Fruit fly (Drosophila melanogaster) whole organism, embryonic: ENCODE data around the gene osp.

ENCODE experiments used
- Adf1 ChIP-seq: fragments of 200-800 bp; sonication (Bioruptor generic); IDR thresholded peaks from 2 replicates; pipeline ENCODE4 v1.3.6; 2022; ENCODE audit warnings: missing biosample characterization, missing genetic modification characterization
- Asciz ChIP-seq: fragments of 200-800 bp; sonication (Bioruptor generic); optimal IDR thresholded peaks from 2 replicates; lab custom pipeline; 2017; ENCODE audit warnings: missing biosample characterization, mild to moderate bottlenecking, missing genetic modification characterization, missing genetic modification reagents
- B-H1 ChIP-seq: fragments of 200-800 bp; sonication (Bioruptor generic); IDR thresholded peaks from 3 replicates; pipeline ENCODE4 v1.3.6; 2022; ENCODE audit warnings: missing biosample characterization, missing genetic modification characterization
- CG10366 ChIP-seq: fragments of 200-800 bp; sonication (Bioruptor generic); IDR thresholded peaks from 2 replicates; pipeline ENCODE4 v1.3.6; 2022; ENCODE audit warnings: missing biosample characterization, missing genetic modification characterization
- CG10565 ChIP-seq: fragments of 200-800 bp; sonication (Bioruptor generic); optimal IDR thresholded peaks from 3 replicates; lab custom pipeline; 2016; ENCODE audit warnings: missing biosample characterization, mild to moderate bottlenecking, missing genetic modification characterization
- CG10959 ChIP-seq: fragments of 200-800 bp; sonication (Bioruptor generic); IDR thresholded peaks from 2 replicates; pipeline ENCODE4 v1.3.6; 2022; ENCODE audit warnings: missing biosample characterization, missing genetic modification characterization
- CG10979 ChIP-seq: fragments of 200-800 bp; sonication (Bioruptor generic); optimal IDR thresholded peaks from 2 replicates; lab custom pipeline; 2018; ENCODE audit warnings: missing biosample characterization, mild to moderate bottlenecking, missing genetic modification characterization, moderate library complexity
- CG12219 ChIP-seq: fragments of 200-800 bp; sonication (Bioruptor generic); optimal IDR thresholded peaks from 3 replicates; lab custom pipeline; 2018; ENCODE audit warnings: missing biosample characterization, mild to moderate bottlenecking, missing genetic modification characterization
- CG12942 ChIP-seq: fragments of 200-800 bp; sonication (Bioruptor generic); optimal IDR thresholded peaks from 3 replicates; lab custom pipeline; 2016; ENCODE audit warnings: missing biosample characterization, missing genetic modification characterization
- CG15011 ChIP-seq: fragments of 200-800 bp; sonication (Bioruptor generic); optimal IDR thresholded peaks from 3 replicates; lab custom pipeline; 2018; ENCODE audit warnings: missing biosample characterization, mild to moderate bottlenecking, missing genetic modification characterization
- CG15073 ChIP-seq: fragments of 200-800 bp; sonication (Bioruptor generic); optimal IDR thresholded peaks from 2 replicates; lab custom pipeline; 2016; ENCODE audit warnings: missing biosample characterization, missing genetic modification characterization
- CG1529 ChIP-seq: fragments of 200-800 bp; sonication (Bioruptor generic); optimal IDR thresholded peaks from 3 replicates; lab custom pipeline; 2018; ENCODE audit warnings: missing biosample characterization, missing genetic modification characterization
- CG2116 ChIP-seq: fragments of 200-800 bp; sonication (Bioruptor generic); optimal IDR thresholded peaks from 3 replicates; lab custom pipeline; 2018; ENCODE audit warnings: missing biosample characterization, mild to moderate bottlenecking, missing genetic modification characterization
- CG2889 ChIP-seq: fragments of 200-800 bp; sonication (Bioruptor generic); IDR thresholded peaks from 3 replicates; pipeline ENCODE4 v1.3.6; 2022; ENCODE audit warnings: missing biosample characterization, missing genetic modification characterization
- CG30431 ChIP-seq: fragments of 200-800 bp; sonication (Bioruptor generic); optimal IDR thresholded peaks from 2 replicates; lab custom pipeline; 2017; ENCODE audit warnings: missing biosample characterization, missing genetic modification characterization
- CG31365 ChIP-seq: fragments of 200-800 bp; sonication (Bioruptor generic); optimal IDR thresholded peaks from 2 replicates; lab custom pipeline; 2018; ENCODE audit warnings: missing biosample characterization, mild to moderate bottlenecking, missing genetic modification characterization
- CG31441 ChIP-seq: fragments of 200-800 bp; sonication (Bioruptor generic); IDR thresholded peaks from 2 replicates; pipeline ENCODE4 v1.3.6; 2022; ENCODE audit warnings: missing biosample characterization, missing genetic modification characterization
- CG4730 ChIP-seq: fragments of 200-800 bp; sonication (Bioruptor generic); IDR thresholded peaks from 2 replicates; pipeline ENCODE4 v1.3.6; 2022; ENCODE audit warnings: missing biosample characterization, missing genetic modification characterization
- CG6765 ChIP-seq: fragments of 200-800 bp; sonication (Bioruptor generic); optimal IDR thresholded peaks from 3 replicates; lab custom pipeline; 2017; ENCODE audit warnings: missing biosample characterization, mild to moderate bottlenecking, missing genetic modification characterization
- CG7556 ChIP-seq: fragments of 200-800 bp; sonication (Bioruptor generic); optimal IDR thresholded peaks from 2 replicates; lab custom pipeline; 2017; ENCODE audit warnings: missing biosample characterization, mild to moderate bottlenecking, missing genetic modification characterization
- CG8281 ChIP-seq: fragments of 200-800 bp; sonication (Bioruptor generic); optimal IDR thresholded peaks from 2 replicates; lab custom pipeline; 2018; ENCODE audit warnings: missing biosample characterization, mild to moderate bottlenecking, missing genetic modification characterization, moderate library complexity
- CG8924 ChIP-seq: fragments of 200-800 bp; optimal IDR thresholded peaks from 3 replicates; lab custom pipeline; 2019; ENCODE audit warnings: missing biosample characterization, mild to moderate bottlenecking, missing genetic modification characterization, moderate library complexity
- CkIIα-i1 ChIP-seq: fragments of 200-800 bp; sonication (Bioruptor generic); IDR thresholded peaks from 2 replicates; pipeline ENCODE4 v1.3.6; 2022; ENCODE audit warnings: missing biosample characterization, missing genetic modification characterization
- D ChIP-seq, 2 experiments: fragments of 200-800 bp in 1 of 2; fragments of >200 bp in 1 of 2; sonication (Bioruptor generic) in 1 of 2; optimal IDR thresholded peaks; 2 replicates in 1 of 2; 3 replicates in 1 of 2; lab custom pipeline; 2017; ENCODE audit warnings: mild to moderate bottlenecking in 1 of 2, missing biosample characterization in 1 of 2, missing genetic modification characterization in 1 of 2, missing genetic modification reagents in 1 of 2
- Dip3 ChIP-seq: fragments of 200-800 bp; sonication (Bioruptor generic); optimal IDR thresholded peaks from 3 replicates; lab custom pipeline; 2016; ENCODE audit warnings: missing biosample characterization, missing genetic modification characterization
- Elba2 ChIP-seq: fragments of 200-800 bp; sonication (Bioruptor generic); optimal IDR thresholded peaks from 3 replicates; lab custom pipeline; 2016; ENCODE audit warnings: missing biosample characterization, missing genetic modification characterization
- HLH54F ChIP-seq: fragments of 200-800 bp; sonication (Bioruptor generic); optimal IDR thresholded peaks from 3 replicates; lab custom pipeline; 2016; ENCODE audit warnings: missing biosample characterization, missing genetic modification characterization
- HLHmδ ChIP-seq: fragments of 200-800 bp; sonication (Bioruptor generic); optimal IDR thresholded peaks from 2 replicates; lab custom pipeline; 2018; ENCODE audit warnings: missing biosample characterization, mild to moderate bottlenecking, missing genetic modification characterization, moderate library complexity
- Hr39 ChIP-seq: fragments of >200 bp; optimal IDR thresholded peaks from 2 replicates; lab custom pipeline; 2017
- Hsf ChIP-seq: fragments of 200-800 bp; sonication (Bioruptor generic); optimal IDR thresholded peaks from 3 replicates; lab custom pipeline; 2016; ENCODE audit warnings: missing biosample characterization, missing genetic modification characterization
- Kr ChIP-seq: fragments of 200-800 bp; sonication (Bioruptor generic); optimal IDR thresholded peaks from 2 replicates; lab custom pipeline; 2017; ENCODE audit warnings: missing biosample characterization, mild to moderate bottlenecking, missing genetic modification characterization
- Lpt ChIP-seq: fragments of >200 bp; optimal IDR thresholded peaks from 2 replicates; lab custom pipeline; 2018; ENCODE audit warnings: missing biosample characterization, missing genetic modification characterization
- Nf-YA ChIP-seq: fragments of 200-800 bp; sonication (Bioruptor generic); IDR thresholded peaks from 2 replicates; pipeline ENCODE4 v1.3.6; 2022; ENCODE audit warnings: missing biosample characterization, missing genetic modification characterization
- Ptx1 ChIP-seq: fragments of 200-800 bp; sonication (Bioruptor generic); IDR thresholded peaks from 2 replicates; pipeline ENCODE4 v1.3.6; 2022; ENCODE audit warnings: missing biosample characterization, missing genetic modification characterization
- Rx ChIP-seq: fragments of 200-800 bp; sonication (Bioruptor generic); IDR thresholded peaks from 2 replicates; pipeline ENCODE4 v1.3.6; 2022; ENCODE audit warnings: missing biosample characterization, missing genetic modification characterization
- Spps ChIP-seq: fragments of 200-800 bp; sonication (Bioruptor generic); optimal IDR thresholded peaks from 2 replicates; lab custom pipeline; 2018; ENCODE audit warnings: missing biosample characterization, mild to moderate bottlenecking, missing genetic modification characterization
- ab ChIP-seq: fragments of 200-800 bp; sonication (Bioruptor generic); optimal IDR thresholded peaks from 2 replicates; lab custom pipeline; 2016; ENCODE audit warnings: missing biosample characterization, missing genetic modification characterization
- dmrt11E ChIP-seq: fragments of 200-800 bp; sonication (Bioruptor generic); optimal IDR thresholded peaks from 3 replicates; lab custom pipeline; 2018; ENCODE audit warnings: missing biosample characterization, mild to moderate bottlenecking, missing genetic modification characterization, moderate library complexity
- fd64A ChIP-seq: fragments of 200-800 bp; sonication (Bioruptor generic); optimal IDR thresholded peaks from 3 replicates; lab custom pipeline; 2018; ENCODE audit warnings: missing biosample characterization, mild to moderate bottlenecking, missing genetic modification characterization
- gcm ChIP-seq: fragments of 200-800 bp; sonication (Bioruptor generic); optimal IDR thresholded peaks from 2 replicates; lab custom pipeline; 2019; ENCODE audit warnings: missing biosample characterization, mild to moderate bottlenecking, missing genetic modification characterization, moderate library complexity
- gcm2 ChIP-seq: fragments of 200-800 bp; sonication (Bioruptor generic); optimal IDR thresholded peaks from 2 replicates; lab custom pipeline; 2016; ENCODE audit warnings: missing biosample characterization, missing genetic modification characterization
- gt ChIP-seq: fragments of 200-800 bp; sonication (Bioruptor generic); IDR thresholded peaks from 2 replicates; pipeline ENCODE4 v1.3.6; 2022; ENCODE audit warnings: missing biosample characterization, missing genetic modification characterization
- hth ChIP-seq: fragments of >200 bp; optimal IDR thresholded peaks from 2 replicates; lab custom pipeline; 2017; ENCODE audit warnings: inconsistent platforms
- jing ChIP-seq: fragments of 200-800 bp; sonication (Bioruptor generic); optimal IDR thresholded peaks from 2 replicates; lab custom pipeline; 2018; ENCODE audit warnings: missing biosample characterization, mild to moderate bottlenecking, missing genetic modification characterization
- kah ChIP-seq: fragments of 200-800 bp; sonication (Bioruptor generic); optimal IDR thresholded peaks from 2 replicates; lab custom pipeline; 2018; ENCODE audit warnings: missing biosample characterization, mild to moderate bottlenecking, missing genetic modification characterization
- mirr ChIP-seq: fragments of 200-800 bp; sonication (Bioruptor generic); optimal IDR thresholded peaks from 3 replicates; lab custom pipeline; 2018; ENCODE audit warnings: missing biosample characterization, mild to moderate bottlenecking, missing genetic modification characterization
- org-1 ChIP-seq: fragments of 200-800 bp; sonication (Bioruptor generic); optimal IDR thresholded peaks from 2 replicates; lab custom pipeline; 2017; ENCODE audit warnings: missing biosample characterization, missing genetic modification characterization
- pb ChIP-seq: fragments of 200-800 bp; sonication (Bioruptor generic); optimal IDR thresholded peaks from 3 replicates; lab custom pipeline; 2016; ENCODE audit warnings: missing biosample characterization, missing genetic modification characterization
- pros ChIP-seq: fragments of 200-800 bp; sonication (Bioruptor generic); optimal IDR thresholded peaks from 3 replicates; lab custom pipeline; 2019; ENCODE audit warnings: missing biosample characterization, mild to moderate bottlenecking, missing genetic modification characterization, moderate library complexity
- psq ChIP-seq: fragments of 200-800 bp; sonication (Bioruptor generic); optimal IDR thresholded peaks from 2 replicates; lab custom pipeline; 2017; ENCODE audit warnings: missing biosample characterization, missing genetic modification characterization
- ro ChIP-seq: fragments of 200-800 bp; sonication (Bioruptor generic); IDR thresholded peaks from 2 replicates; pipeline ENCODE4 v1.3.6; 2022; ENCODE audit warnings: missing biosample characterization, missing genetic modification characterization
- trem ChIP-seq: fragments of 200-800 bp; optimal IDR thresholded peaks from 3 replicates; lab custom pipeline; 2019; ENCODE audit warnings: missing biosample characterization, mild to moderate bottlenecking, missing genetic modification characterization, moderate library complexity
- unc-4 ChIP-seq: fragments of 200-800 bp; sonication (Bioruptor generic); IDR thresholded peaks from 2 replicates; pipeline ENCODE4 v1.3.6; 2022; ENCODE audit warnings: missing biosample characterization, missing genetic modification characterization; ENCODE audit not compliant: partially characterized antibody

Gene osp

DNA sequence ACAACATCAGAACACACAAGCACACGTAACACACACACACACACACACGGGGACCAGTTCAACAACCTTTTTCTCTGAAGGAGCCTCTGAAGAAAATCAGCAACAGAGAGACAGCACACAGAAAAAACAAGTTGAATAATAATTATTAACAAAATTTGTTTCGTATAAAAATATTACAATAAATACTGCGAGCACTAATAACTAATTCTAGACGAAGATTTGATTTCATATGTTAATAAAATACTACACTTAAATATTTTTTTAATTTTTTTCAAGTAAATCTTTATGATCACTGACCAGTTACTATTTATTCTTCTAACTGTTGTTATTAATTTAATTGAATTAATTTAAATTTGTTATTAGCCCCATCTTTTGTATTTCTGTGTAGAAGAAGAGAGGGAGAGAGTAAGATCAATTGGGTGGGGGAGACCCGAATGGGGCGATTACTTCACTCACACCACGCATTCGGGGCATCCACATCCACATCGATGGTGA lies 14.5 kb downstream of the osp start (continued):
- TF ChIP-seq HLH54F: no peak
- no peak for TF ChIP-seq gt (GFP tag; lab: Robert Waterston, UW)
- TF ChIP-seq trem: peak; percentile 94
- TF ChIP-seq pros (GFP tag; lab: Kevin White, UChicago): peak; percentile 6
- TF ChIP-seq CG7556: peak; percentile 91
- TF ChIP-seq CG31441 (GFP tag; lab: Robert Waterston, UW): peak; percentile 98
- peak; percentile 49 for TF ChIP-seq CG8281
- no peak for TF ChIP-seq B-H1 (GFP tag; lab: Robert Waterston, UW)
- TF ChIP-seq gcm (GFP tag; lab: Kevin White, UChicago): peak; percentile 87
- TF ChIP-seq CG6765 (GFP tag; lab: Kevin White, UChicago): no peak
- TF ChIP-seq pb (GFP tag; lab: Kevin White, UChicago): no peak
- TF ChIP-seq CkIIα-i1 (GFP tag; lab: Robert Waterston, UW): no peak
- TF ChIP-seq CG2889 (GFP tag; lab: Robert Waterston, UW): no peak
- peak; percentile 53 for TF ChIP-seq CG15011 (GFP tag; lab: Kevin White, UChicago)
- TF ChIP-seq CG10565 (GFP tag; lab: Kevin White, UChicago): no peak
- TF ChIP-seq CG15073 (GFP tag; lab: Kevin White, UChicago): no peak
- TF ChIP-seq CG10366: no peak
- no peak for TF ChIP-seq gcm2 (GFP tag; lab: Kevin White, UChicago)
- TF ChIP-seq Elba2 (GFP tag; lab: Kevin White, UChicago): no peak
- no peak for TF ChIP-seq Adf1 (GFP tag; lab: Robert Waterston, UW)
- no peak for TF ChIP-seq Rx (GFP tag; lab: Robert Waterston, UW)
- peak; percentile 35 for TF ChIP-seq kah (GFP tag; lab: Kevin White, UChicago)
- TF ChIP-seq CG12942 (GFP tag; lab: Kevin White, UChicago): peak; percentile 15
- peak; percentile 93 for TF ChIP-seq CG8924 (tag; lab: Kevin White, UChicago)
- peak; percentile 32 for TF ChIP-seq CG2116 (GFP tag; lab: Kevin White, UChicago)
- TF ChIP-seq D (optimal IDR thresholded peaks at IDR 0.05; lab: Kevin White, UChicago): no peak
- peak; percentile 87 for TF ChIP-seq D (GFP tag; optimal IDR thresholded peaks at IDR 0.05; lab: Kevin White, UChicago)
- peak; percentile 6 for TF ChIP-seq CG12219 (GFP tag; lab: Kevin White, UChicago)
- TF ChIP-seq unc-4 (GFP tag; lab: Robert Waterston, UW): no peak
- no peak for TF ChIP-seq psq (GFP tag; lab: Kevin White, UChicago)
- no peak for TF ChIP-seq CG31365 (tag; lab: Kevin White, UChicago)
- TF ChIP-seq Asciz (GFP tag; lab: Kevin White, UChicago): peak; percentile 76
- TF ChIP-seq ro (GFP tag; lab: Robert Waterston, UW): peak; percentile 35; the same call in 1 of the 2 replicates
- peak; percentile 64 for TF ChIP-seq CG1529
- TF ChIP-seq CG4730 (GFP tag; lab: Robert Waterston, UW): peak; percentile 47
- no peak for TF ChIP-seq Hr39 (lab: Kevin White, UChicago)
- TF ChIP-seq HLHmδ (GFP tag; lab: Kevin White, UChicago): no peak
- TF ChIP-seq mirr (GFP tag; lab: Kevin White, UChicago): no peak

DNA sequence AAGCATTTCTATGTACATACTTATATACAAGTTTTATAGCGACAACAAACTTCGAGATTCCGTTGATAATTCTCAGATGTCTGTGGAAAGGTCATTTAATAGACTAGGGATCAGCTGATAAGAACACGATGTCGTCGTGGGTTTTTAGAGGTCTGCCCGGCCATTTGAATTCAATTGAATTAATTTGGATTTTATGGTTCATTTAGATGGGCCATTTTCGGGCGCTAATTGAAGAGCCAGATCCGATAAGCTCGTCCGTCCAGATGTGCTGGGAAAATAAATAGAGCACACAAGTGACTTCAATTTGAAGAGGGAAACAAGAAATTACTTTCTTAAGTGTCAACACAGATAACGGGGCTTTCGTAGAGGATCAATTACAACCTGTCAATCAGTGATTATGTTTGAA lies 15.5 kb downstream of the osp start:
- TF ChIP-seq Kr (GFP tag; lab: Kevin White, UChicago) (no peak), Nf-YA (GFP tag; lab: Robert Waterston, UW) (no peak), Hsf (GFP tag; lab: Kevin White, UChicago) (no peak), CG10366 (no peak), Dip3 (GFP tag; lab: Kevin White, UChicago) (no peak), org-1 (GFP tag; lab: Kevin White, UChicago) (no peak), Lpt (GFP tag; lab: Kevin White, UChicago) (no peak), CG10959 (GFP tag; lab: Robert Waterston, UW) (no peak), ab (GFP tag; lab: Kevin White, UChicago) (no peak), hth (lab: Kevin White, UChicago) (no peak), fd64A (GFP tag; lab: Kevin White, UChicago) (no peak), CG10979 (no peak), dmrt11E (peak; percentile 11), CG30431 (GFP tag; lab: Kevin White, UChicago) (no peak), Spps (tag; lab: Kevin White, UChicago) (no peak), Adf1 (GFP tag; lab: Robert Waterston, UW) (no peak), jing (GFP tag; lab: Kevin White, UChicago) (no peak), CG12942 (GFP tag; lab: Kevin White, UChicago) (no peak), Ptx1 (GFP tag; lab: Robert Waterston, UW) (no peak)
